Fruit fly (Drosophila melanogaster) whole organism, embryonic: Measurements from ENCODE around the gene CG3748.

Experiments
- CG18011 ChIP-seq: fragments of 200-800 bp; sonication (Bioruptor generic); optimal IDR thresholded peaks from 2 replicates; lab custom pipeline; 2017; ENCODE audit warnings: missing biosample characterization, missing genetic modification characterization, mild to moderate bottlenecking, moderate library complexity, missing genotype
- CG2129 ChIP-seq: fragments of 200-800 bp; sonication (Bioruptor generic); IDR thresholded peaks from 2 replicates; pipeline ENCODE4 v1.3.6; 2022; ENCODE audit warnings: missing biosample characterization, missing genetic modification characterization; ENCODE audit not compliant: partially characterized antibody
- danr ChIP-seq: fragments of 200-800 bp; sonication (Bioruptor generic); IDR thresholded peaks from 2 replicates; pipeline ENCODE4 v1.3.6; 2022; ENCODE audit warnings: missing biosample characterization, missing genetic modification characterization
- sim ChIP-seq: fragments of 200-800 bp; sonication (Bioruptor generic); IDR thresholded peaks from 2 replicates; pipeline ENCODE4 v1.3.6; 2022; ENCODE audit warnings: missing biosample characterization, missing genetic modification characterization
- sisA ChIP-seq: fragments of 200-800 bp; sonication (Bioruptor generic); IDR thresholded peaks from 2 replicates; pipeline ENCODE4 v1.3.6; 2022; ENCODE audit warnings: missing biosample characterization, missing genetic modification characterization

DNA sequence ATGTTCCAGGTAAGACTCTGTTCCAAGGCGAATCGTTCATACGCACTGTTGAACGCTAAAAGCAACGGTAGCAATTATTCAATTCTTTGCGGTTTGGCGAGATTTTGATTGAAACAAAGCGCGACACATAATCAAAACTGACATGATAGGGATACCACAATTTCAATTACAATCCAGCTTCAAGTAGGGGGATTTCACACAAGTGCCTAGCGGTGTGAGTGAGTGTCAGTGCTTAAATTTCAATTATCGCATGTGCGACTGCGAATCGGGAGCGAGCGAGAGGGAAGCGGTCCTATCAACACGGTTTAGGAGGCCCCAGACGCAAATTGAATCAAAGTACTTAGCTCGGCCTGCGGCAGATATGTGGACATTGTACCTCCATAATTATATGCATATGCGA is 3.8 kb upstream of the CG3748 start:
- TF ChIP-seq CG2129 (no peak), CG18011 (no peak), sim (GFP tag; lab: Robert Waterston, UW) (no peak), sisA (GFP tag; lab: Robert Waterston, UW) (no peak), danr (GFP tag; lab: Robert Waterston, UW) (no peak)
